Fruit fly (Drosophila melanogaster): ENCODE results near the gene CG9515.

The CG9515 gene

DNA sequence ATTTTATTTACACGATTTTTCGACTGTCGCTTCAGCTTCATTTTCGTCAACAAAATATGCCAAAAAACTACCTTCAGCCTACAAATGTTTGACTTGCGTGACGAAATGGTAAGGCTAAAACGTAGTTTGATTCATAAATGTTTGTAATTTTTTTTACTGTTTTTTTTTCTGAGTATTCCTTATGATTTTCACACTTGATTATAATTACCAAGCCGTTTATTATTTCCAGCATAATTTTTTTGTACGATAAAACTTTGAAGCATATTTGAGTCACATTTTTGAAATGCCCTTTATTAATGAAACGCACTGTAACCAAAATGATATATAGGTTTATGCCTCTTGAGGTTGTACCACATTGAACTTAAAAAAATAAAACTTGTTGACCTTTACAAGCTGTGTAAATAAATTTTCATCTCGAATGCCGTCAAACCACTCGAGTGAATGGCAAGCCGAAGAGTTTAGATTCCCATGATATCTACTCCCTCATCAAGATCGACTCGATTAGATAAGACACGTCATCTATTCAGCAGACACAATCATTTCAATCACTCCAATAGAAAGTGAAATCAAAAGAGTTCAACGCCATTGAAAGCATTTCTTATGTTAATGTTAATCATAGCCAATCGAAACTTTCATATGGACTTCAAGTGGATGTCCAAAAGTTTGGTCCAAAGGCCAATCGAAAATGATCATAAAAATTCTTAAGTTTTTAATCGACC is 39.7 kb upstream of the CG9515 start (continued):
- TF ChIP-seq CG10959 (GFP tag; IDR thresholded peaks at IDR 0.05): no peak
- no peak for TF ChIP-seq Hey (tag; optimal IDR thresholded peaks at IDR 0.05)
- peak; percentile 71 for TF ChIP-seq Fer3 (tag; optimal IDR thresholded peaks at IDR 0.05)
- TF ChIP-seq CG14965 (GFP tag; optimal IDR thresholded peaks at IDR 0.05; ENCODE audit: borderline replicate concordance): no peak
- TF ChIP-seq Trl (optimal IDR thresholded peaks at IDR 0.05): no peak
- peak; percentile 44 for TF ChIP-seq Trl (GFP tag; optimal IDR thresholded peaks at IDR 0.05)
- no peak for TF ChIP-seq crp (GFP tag; optimal IDR thresholded peaks at IDR 0.05)
- TF ChIP-seq CG14014 (GFP tag; IDR thresholded peaks at IDR 0.05): peak; percentile 52; the same call in 1 of the 2 replicates
- peak; percentile 27 for TF ChIP-seq NfI (GFP tag; optimal IDR thresholded peaks at IDR 0.05)
- peak; percentile 58; the same call in 1 of the 2 replicates for TF ChIP-seq CG31441 (GFP tag; IDR thresholded peaks at IDR 0.05)
- no peak for TF ChIP-seq cad (GFP tag; optimal IDR thresholded peaks at IDR 0.05)
- peak; percentile 27 for TF ChIP-seq pb (GFP tag; optimal IDR thresholded peaks at IDR 0.05)
- peak; percentile 7 for TF ChIP-seq CG15514 (GFP tag; optimal IDR thresholded peaks at IDR 0.05)
- no peak for TF ChIP-seq hbn (GFP tag; IDR thresholded peaks at IDR 0.05; ENCODE audit: partially characterized antibody)
- peak; percentile 19 for TF ChIP-seq kay (GFP tag; optimal IDR thresholded peaks at IDR 0.05)
- TF ChIP-seq grn (GFP tag; optimal IDR thresholded peaks at IDR 0.05): peak; percentile 84
- TF ChIP-seq C15 (GFP tag; IDR thresholded peaks at IDR 0.05): no peak
- peak; percentile 22 for TF ChIP-seq Antp (GFP tag; optimal IDR thresholded peaks at IDR 0.05)
- no peak for TF ChIP-seq CG16813 (GFP tag; IDR thresholded peaks at IDR 0.05; ENCODE audit: partially characterized antibody)
- no peak for TF ChIP-seq gce (GFP tag; IDR thresholded peaks at IDR 0.05)
- TF ChIP-seq nerfin-1 (tag; optimal IDR thresholded peaks at IDR 0.05): peak; percentile 24
- peak in 1 of 2 experiments; percentile 57 for TF ChIP-seq eve (GFP tag; optimal IDR thresholded peaks at IDR 0.05)
- no peak for TF ChIP-seq hkb (optimal IDR thresholded peaks at IDR 0.05)
- peak; percentile 73 for TF ChIP-seq hkb (GFP tag; IDR thresholded peaks at IDR 0.05)
- peak; percentile 61; the same call in 1 of the 3 replicates for TF ChIP-seq Mrtf (GFP tag; IDR thresholded peaks at IDR 0.05)
- peak; percentile 57; the same call in 1 of the 2 replicates for TF ChIP-seq Atf6 (GFP tag; IDR thresholded peaks at IDR 0.05)
- TF ChIP-seq chif (GFP tag; optimal IDR thresholded peaks at IDR 0.05): peak in 1 of 2 experiments; percentile 43
- peak; percentile 11 for TF ChIP-seq dm (GFP tag; optimal IDR thresholded peaks at IDR 0.05)
- peak; percentile 6 for TF ChIP-seq CG4820 (GFP tag; optimal IDR thresholded peaks at IDR 0.05)
- peak; percentile 38 for TF ChIP-seq Hsf (GFP tag; optimal IDR thresholded peaks at IDR 0.05)
- peak; percentile 4 for TF ChIP-seq CG7928 (GFP tag; optimal IDR thresholded peaks at IDR 0.05)
- no peak for TF ChIP-seq gcm2 (GFP tag; optimal IDR thresholded peaks at IDR 0.05)
- TF ChIP-seq CG8290 (GFP tag; optimal IDR thresholded peaks at IDR 0.05): no peak
- TF ChIP-seq CG8290 (tag; optimal IDR thresholded peaks at IDR 0.05): no peak
- peak; percentile 70; the same call in 1 of the 3 replicates for TF ChIP-seq so (GFP tag; IDR thresholded peaks at IDR 0.05)
- TF ChIP-seq toy (GFP tag; IDR thresholded peaks at IDR 0.05): no peak
- TF ChIP-seq grau (tag; optimal IDR thresholded peaks at IDR 0.05): peak; percentile 48
- no peak for TF ChIP-seq mld (GFP tag; IDR thresholded peaks at IDR 0.05; ENCODE audit: partially characterized antibody)
- TF ChIP-seq CG2875 (GFP tag; optimal IDR thresholded peaks at IDR 0.05): no peak
- peak; percentile 85 for TF ChIP-seq CG15269 (tag; optimal IDR thresholded peaks at IDR 0.05)
- no peak for TF ChIP-seq otp (GFP tag; IDR thresholded peaks at IDR 0.05)
- TF ChIP-seq Dfd (GFP tag; optimal IDR thresholded peaks at IDR 0.05): no peak
- TF ChIP-seq bab2 (GFP tag; optimal IDR thresholded peaks at IDR 0.05): peak; percentile 53
- TF ChIP-seq Ets97D (GFP tag; optimal IDR thresholded peaks at IDR 0.05): no peak
- no peak for TF ChIP-seq Gug (GFP tag; IDR thresholded peaks at IDR 0.05)
- peak; percentile 20 for TF ChIP-seq gcm (GFP tag; optimal IDR thresholded peaks at IDR 0.05)
- TF ChIP-seq esg (GFP tag; conservative IDR thresholded peaks at IDR 0.05): peak; percentile 47
- peak; percentile 62 for TF ChIP-seq Ptx1 (GFP tag; IDR thresholded peaks at IDR 0.05)
- TF ChIP-seq Nf-YC (tag; optimal IDR thresholded peaks at IDR 0.05): peak; percentile 11
- peak; percentile 47 for TF ChIP-seq CG17385 (GFP tag; optimal IDR thresholded peaks at IDR 0.05)
- TF ChIP-seq Hr51 (GFP tag; optimal IDR thresholded peaks at IDR 0.05): peak in 1 of 2 experiments; percentile 83
